Worm (Caenorhabditis elegans) whole organism, mixed stage, embryonic: ENCODE measurements around the gene EEED8.13.

Experiments
- sem-2 ChIP-seq: fragments of 200-800 bp; sonication (Bioruptor generic); optimal IDR thresholded peaks from 2 replicates; lab custom pipeline; 2018; ENCODE audit warnings: mild to moderate bottlenecking, missing genetic modification characterization, missing compliant biosample characterization
- unc-62 ChIP-seq: fragments of 150-350 bp; optimal IDR thresholded peaks from 2 replicates; lab custom pipeline; 2014; ENCODE audit warnings: missing biosample characterization, missing genetic modification reagents, missing genetic modification characterization

DNA sequence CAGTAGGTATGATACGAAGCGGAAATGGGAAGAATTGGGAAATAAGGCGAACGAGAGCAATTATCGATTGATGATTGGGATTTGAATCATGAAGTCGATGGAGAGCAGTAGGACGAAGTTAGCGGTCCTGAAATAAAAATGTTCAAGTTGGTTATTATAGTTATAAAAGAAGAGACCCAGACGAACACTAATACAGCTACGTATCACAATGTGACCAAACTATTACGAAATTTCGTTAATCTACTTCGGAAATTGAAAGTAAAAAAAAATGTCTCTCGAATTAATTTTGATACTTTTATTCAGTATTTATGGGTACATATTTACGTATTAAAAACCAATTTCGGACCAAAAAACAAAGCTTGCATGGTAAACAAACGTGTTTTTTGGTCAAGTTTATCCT is 14.1 kb upstream of the EEED8.13 start:
- no peak for TF ChIP-seq unc-62 (GFP tag; lab: Kevin White, UChicago)
- no peak for TF ChIP-seq sem-2 (GFP tag; lab: Kevin White, UChicago)
